Worm (Caenorhabditis elegans) whole organism, L1 larva: ENCODE data around the gene Y73B6BL.22.

Source experiments
- C04F5.9 ChIP-seq: sonication (generic microtip); optimal IDR thresholded peaks from 2 replicates; lab custom pipeline; 2016; ENCODE audit warnings: missing genetic modification characterization, missing compliant biosample characterization
- C34B4.2 ChIP-seq: sonication (generic microtip); optimal IDR thresholded peaks from 2 replicates; lab custom pipeline; 2017; ENCODE audit warnings: mild to moderate bottlenecking, missing genetic modification characterization, missing compliant biosample characterization
- F16B12.6 ChIP-seq: fragments of 150-350 bp; optimal IDR thresholded peaks from 2 replicates; lab custom pipeline; 2014; ENCODE audit warnings: missing biosample characterization, missing genetic modification characterization
- aha-1 ChIP-seq: fragments of 150-350 bp; optimal IDR thresholded peaks from 2 replicates; lab custom pipeline; 2014; ENCODE audit warnings: missing biosample characterization, missing genetic modification characterization
- alr-1 ChIP-seq: fragments of 200-800 bp; sonication (Bioruptor generic); optimal IDR thresholded peaks from 2 replicates; lab custom pipeline; 2018; ENCODE audit warnings: borderline replicate concordance, mild to moderate bottlenecking, missing genetic modification characterization, missing compliant biosample characterization
- ceh-82 ChIP-seq, 3 experiments: fragments of 150-350 bp in 1 of 3; sonication (generic microtip) in 2 of 3; optimal IDR thresholded peaks; 2 replicates each; lab custom pipeline; 2014 to 2017; ENCODE audit warnings: missing biosample characterization in 3 of 3, missing genetic modification characterization in 3 of 3
- ceh-88 ChIP-seq: fragments of 200-800 bp; sonication (Bioruptor generic); IDR thresholded peaks from 2 replicates; pipeline ENCODE4 v1.3.6; 2022; ENCODE audit warnings: missing genetic modification characterization, missing compliant biosample characterization
- ceh-90 ChIP-seq: sonication (generic microtip); optimal IDR thresholded peaks from 2 replicates; lab custom pipeline; 2016; ENCODE audit warnings: missing genetic modification characterization, missing compliant biosample characterization
- efl-1 ChIP-seq, 4 experiments: fragments of 150-350 bp; optimal IDR thresholded peaks in 3 of 4; peaks in 1 of 4; 1 replicate in 1 of 4; 2 replicates in 3 of 4; lab custom pipeline; 2014; ENCODE audit warnings: missing biosample characterization in 2 of 4, missing genetic modification characterization in 2 of 4, missing genetic modification reagents in 2 of 4
- elt-3 ChIP-seq, 6 experiments: fragments of 150-350 bp in 1 of 6; sonication (generic microtip); optimal IDR thresholded peaks; 2 replicates each; lab custom pipeline; 2017 to 2018; ENCODE audit warnings: missing biosample characterization in 6 of 6, missing genetic modification characterization in 6 of 6, inconsistent platforms in 1 of 6
- ets-5 ChIP-seq: fragments of 200-800 bp; sonication (Bioruptor generic); IDR thresholded peaks from 2 replicates; pipeline ENCODE4 v1.3.6; 2022; ENCODE audit warnings: missing genetic modification characterization, missing compliant biosample characterization
- fkh-4 ChIP-seq: sonication (generic microtip); optimal IDR thresholded peaks from 2 replicates; lab custom pipeline; 2016; ENCODE audit warnings: missing compliant biosample characterization, missing genetic modification characterization, borderline replicate concordance
- fkh-8 ChIP-seq: sonication (generic microtip); optimal IDR thresholded peaks from 2 replicates; lab custom pipeline; 2016; ENCODE audit warnings: mild to moderate bottlenecking, missing genetic modification characterization, missing compliant biosample characterization
- hpl-2 ChIP-seq: fragments of 150-350 bp; optimal IDR thresholded peaks from 2 replicates; lab custom pipeline; 2014; ENCODE audit warnings: missing biosample characterization, missing genetic modification reagents, missing genetic modification characterization
- isw-1 ChIP-seq: fragments of 200-800 bp; sonication (Bioruptor generic); IDR thresholded peaks from 2 replicates; pipeline ENCODE4 v1.3.6; 2022; ENCODE audit warnings: missing genetic modification characterization, missing compliant biosample characterization
- lsy-2 ChIP-seq, 2 experiments: fragments of 150-350 bp; optimal IDR thresholded peaks; 2 replicates each; lab custom pipeline; 2014; ENCODE audit warnings: missing biosample characterization in 2 of 2, missing genetic modification characterization in 2 of 2
- mab-9 ChIP-seq: fragments of 200-800 bp; sonication (Bioruptor generic); IDR thresholded peaks from 2 replicates; pipeline ENCODE4 v1.3.6; 2022; ENCODE audit warnings: missing genetic modification reagents, missing genetic modification characterization, missing compliant biosample characterization
- mdl-1 ChIP-seq, 2 experiments: fragments of 150-350 bp; optimal IDR thresholded peaks; 2 replicates each; lab custom pipeline; 2014 to 2017; ENCODE audit warnings: missing biosample characterization in 2 of 2, missing genetic modification characterization in 2 of 2, inconsistent platforms in 1 of 2
- nhr-11 ChIP-seq: fragments of 150-350 bp; optimal IDR thresholded peaks from 2 replicates; lab custom pipeline; 2014; ENCODE audit warnings: missing biosample characterization, missing genetic modification characterization
- nhr-12 ChIP-seq: sonication (generic microtip); optimal IDR thresholded peaks from 2 replicates; lab custom pipeline; 2017; ENCODE audit warnings: missing biosample characterization, missing genetic modification characterization
- nhr-71 ChIP-seq: sonication (generic microtip); optimal IDR thresholded peaks from 2 replicates; lab custom pipeline; 2016; ENCODE audit warnings: mild to moderate bottlenecking, missing genetic modification characterization, moderate library complexity, missing compliant biosample characterization
- nhr-76 ChIP-seq: sonication (generic microtip); optimal IDR thresholded peaks from 2 replicates; lab custom pipeline; 2017; ENCODE audit warnings: missing biosample characterization, missing genetic modification characterization
- nhr-77 ChIP-seq: fragments of 150-350 bp; optimal IDR thresholded peaks from 2 replicates; lab custom pipeline; 2014; ENCODE audit warnings: missing biosample characterization, missing genetic modification characterization
- nhr-84 ChIP-seq: sonication (generic microtip); optimal IDR thresholded peaks from 2 replicates; lab custom pipeline; 2017; ENCODE audit warnings: missing biosample characterization, missing genetic modification characterization
- pqm-1 ChIP-seq: sonication (generic microtip); optimal IDR thresholded peaks from 3 replicates; lab custom pipeline; 2017; ENCODE audit warnings: missing biosample characterization, missing genetic modification characterization
- rnt-1 ChIP-seq: sonication (generic microtip); optimal IDR thresholded peaks from 2 replicates; lab custom pipeline; 2016; ENCODE audit warnings: mild to moderate bottlenecking, missing genetic modification characterization, moderate library complexity, missing compliant biosample characterization
- snpc-4 ChIP-seq: fragments of 150-350 bp; optimal IDR thresholded peaks from 2 replicates; lab custom pipeline; 2014; ENCODE audit warnings: missing biosample characterization, missing genetic modification characterization
- snu-23 ChIP-seq: sonication (generic microtip); optimal IDR thresholded peaks from 2 replicates; lab custom pipeline; 2016; ENCODE audit warnings: missing genetic modification characterization, missing compliant biosample characterization
- sptf-1 ChIP-seq: fragments of 150-350 bp; optimal IDR thresholded peaks from 2 replicates; lab custom pipeline; 2014; ENCODE audit warnings: missing biosample characterization, missing genetic modification characterization
- swsn-7 ChIP-seq: sonication (generic microtip); optimal IDR thresholded peaks from 2 replicates; lab custom pipeline; 2016; ENCODE audit warnings: missing genetic modification characterization, missing compliant biosample characterization
- unc-130 ChIP-seq: fragments of 150-350 bp; optimal IDR thresholded peaks from 2 replicates; lab custom pipeline; 2017; ENCODE audit warnings: missing biosample characterization, missing genetic modification characterization, inconsistent platforms
- unc-86 ChIP-seq: sonication (generic microtip); optimal IDR thresholded peaks from 2 replicates; lab custom pipeline; 2016; ENCODE audit warnings: missing genetic modification characterization, missing compliant biosample characterization
- vab-15 ChIP-seq: sonication (generic microtip); optimal IDR thresholded peaks from 2 replicates; lab custom pipeline; 2017; ENCODE audit warnings: missing genotype, mild to moderate bottlenecking, missing genetic modification characterization, missing compliant biosample characterization
- zag-1 ChIP-seq: fragments of 150-350 bp; optimal IDR thresholded peaks from 2 replicates; lab custom pipeline; 2014; ENCODE audit warnings: missing biosample characterization, missing genetic modification characterization
- zip-4 ChIP-seq: fragments of 200-800 bp; sonication (Bioruptor generic); optimal IDR thresholded peaks from 2 replicates; lab custom pipeline; 2018; ENCODE audit warnings: mild to moderate bottlenecking, missing genetic modification characterization, moderate library complexity, missing compliant biosample characterization

The Y73B6BL.22 gene

ce11 chrIV:6376473-6377115 lies 39.9 kb downstream of the Y73B6BL.22 start, which contains the start of the genes hrpf-2 and bli-6 (continued):
- TF ChIP-seq zag-1 (tag; lab: Kevin White, UChicago) (no peak), fkh-8 (tag; lab: Kevin White, UChicago) (peak; percentile 64), snu-23 (peak; percentile 85), elt-3 (tag; optimal IDR thresholded peaks at IDR 0.05; lab: Kevin White, UChicago) (peak in 2 of 6 experiments; percentile 66 to 70), nhr-12 (tag; lab: Kevin White, UChicago) (no peak), alr-1 (tag; lab: Kevin White, UChicago) (no peak), ets-5 (GFP tag; lab: Robert Waterston, UW) (no peak), sptf-1 (no peak), lsy-2 (tag; optimal IDR thresholded peaks at IDR 0.05; lab: Kevin White, UChicago) (peak; percentile 83 to 91), ceh-82 (tag; optimal IDR thresholded peaks at IDR 0.05; lab: Kevin White, UChicago) (peak; percentile 20 to 78 (median 46))

- no peak for TF ChIP-seq efl-1 (optimal IDR thresholded peaks at IDR 0.05; lab: Kevin White, UChicago)
- peak in 1 of 2 experiments; percentile 8 for TF ChIP-seq efl-1 (GFP tag; optimal IDR thresholded peaks at IDR 0.05 in 1 of 2; lab: Kevin White, UChicago)
- TF ChIP-seq mdl-1 (tag; optimal IDR thresholded peaks at IDR 0.05; lab: Kevin White, UChicago): no peak
- TF ChIP-seq fkh-8 (tag; lab: Kevin White, UChicago): no peak
Observed at ce11 chrIV:6373721-6374120, 42.7 kb downstream of the Y73B6BL.22 start.

ce11 chrIV:6372993-6373392 lies 43.5 kb downstream of the Y73B6BL.22 start, which contains the start of gene smg-3:
smg-3 (minus strand) TSS chrIV:6373093.
- TF ChIP-seq aha-1 (tag; lab: Kevin White, UChicago) (no peak), efl-1 (optimal IDR thresholded peaks at IDR 0.05; lab: Kevin White, UChicago) (no peak), efl-1 (GFP tag; optimal IDR thresholded peaks at IDR 0.05 in 1 of 2; lab: Kevin White, UChicago) (no peak), ets-5 (GFP tag; lab: Robert Waterston, UW) (no peak), nhr-11 (no peak), ceh-90 (tag; lab: Kevin White, UChicago) (no peak), zip-4 (no peak), nhr-12 (tag; lab: Kevin White, UChicago) (no peak), unc-86 (tag; lab: Kevin White, UChicago) (no peak), nhr-77 (tag; lab: Kevin White, UChicago) (no peak), fkh-4 (no peak), nhr-71 (tag; lab: Kevin White, UChicago) (no peak), C04F5.9 (tag; lab: Kevin White, UChicago) (no peak), swsn-7 (no peak), vab-15 (tag; lab: Kevin White, UChicago) (no peak), unc-130 (tag; lab: Kevin White, UChicago) (no peak), isw-1 (GFP tag; lab: Robert Waterston, UW) (no peak), C34B4.2 (tag; lab: Kevin White, UChicago) (no peak)

- TF ChIP-seq pqm-1: no peak
- TF ChIP-seq F16B12.6: no peak
- no peak for TF ChIP-seq snpc-4 (tag; lab: Kevin White, UChicago)
- no peak for TF ChIP-seq elt-3 (tag; optimal IDR thresholded peaks at IDR 0.05; lab: Kevin White, UChicago)
- TF ChIP-seq nhr-84 (tag; lab: Kevin White, UChicago): no peak
- TF ChIP-seq rnt-1 (tag; lab: Kevin White, UChicago): no peak
- TF ChIP-seq nhr-76 (tag; lab: Kevin White, UChicago): no peak
- TF ChIP-seq zag-1 (tag; lab: Kevin White, UChicago): no peak
- no peak for TF ChIP-seq C34B4.2 (tag; lab: Kevin White, UChicago)
- TF ChIP-seq hpl-2 (GFP tag; lab: Kevin White, UChicago): no peak
- no peak for TF ChIP-seq ceh-88 (GFP tag; lab: Robert Waterston, UW)
- TF ChIP-seq efl-1 (optimal IDR thresholded peaks at IDR 0.05; lab: Kevin White, UChicago): no peak
- TF ChIP-seq efl-1 (GFP tag; optimal IDR thresholded peaks at IDR 0.05 in 1 of 2; lab: Kevin White, UChicago): no peak
- no peak for TF ChIP-seq mab-9 (GFP tag; lab: Robert Waterston, UW)
Observed at ce11 chrIV:6372267-6372666, 44.2 kb downstream of the Y73B6BL.22 start.
